Worm (Caenorhabditis elegans) whole organism, L4/young adult: Measurements from ENCODE around the gene T05A7.3.
A peak's percentile ranks its signal among the peaks of the same experiment; 100 is the strongest.

Experiments
- W03F9.2 ChIP-seq: fragments of 150-350 bp; optimal IDR thresholded peaks from 2 replicates; lab custom pipeline; 2014; ENCODE audit warnings: missing biosample characterization, missing genetic modification characterization
- dao-5 ChIP-seq: sonication (generic microtip); optimal IDR thresholded peaks from 2 replicates; lab custom pipeline; 2016; ENCODE audit warnings: missing genotype, missing genetic modification characterization, moderate library complexity, missing compliant biosample characterization
- him-1 ChIP-seq: sonication (generic microtip); optimal IDR thresholded peaks from 2 replicates; lab custom pipeline; 2016; ENCODE audit warnings: missing genotype, missing genetic modification reagents, missing genetic modification characterization, missing compliant biosample characterization

The T05A7.3 gene

DNA sequence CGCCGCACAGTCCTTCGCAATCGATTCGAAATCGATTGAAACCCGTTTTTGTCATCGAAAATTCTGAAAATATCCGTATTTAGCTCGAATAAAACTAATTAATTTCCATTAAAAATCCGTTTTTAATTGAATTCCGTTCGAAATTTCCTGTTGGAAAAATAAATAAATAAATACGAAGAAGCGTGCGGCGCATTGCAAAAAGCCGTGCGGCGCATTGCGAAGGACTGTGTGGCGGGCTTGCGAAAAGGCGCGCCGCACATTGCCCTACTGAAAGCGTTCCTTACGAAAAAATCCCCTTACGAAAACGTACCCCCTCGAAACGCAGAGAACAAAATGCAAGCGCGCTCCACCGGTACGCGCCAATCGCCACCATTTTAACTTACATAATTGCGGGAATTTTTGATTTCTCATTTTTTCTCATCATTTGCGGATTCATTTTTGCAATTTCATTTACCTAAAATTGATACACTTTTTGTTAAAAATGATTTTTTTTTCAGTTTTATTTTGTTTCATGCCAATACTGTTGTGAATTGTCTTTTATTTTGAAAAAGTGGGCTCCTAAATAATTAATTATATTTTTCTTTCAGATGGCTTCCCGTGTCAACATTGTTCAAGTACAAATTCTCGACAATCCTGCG, 26.0 kb downstream of the T05A7.3 start, which contains the start of gene unc-85:
unc-85 (plus strand) TSS at position 588 of the 638 bp plus-strand sequence.
- TF ChIP-seq him-1 (tag; lab: Kevin White, UChicago) (peak; percentile 34), W03F9.2 (tag; lab: Kevin White, UChicago) (peak; percentile 8)

ce11 chrII:4703011-4703410, 27.4 kb downstream of the T05A7.3 start:
- no peak for TF ChIP-seq W03F9.2 (tag; lab: Kevin White, UChicago)
- no peak for TF ChIP-seq dao-5 (tag; lab: Kevin White, UChicago)
- TF ChIP-seq him-1 (tag; lab: Kevin White, UChicago), result no peak

ce11 chrII:4706359-4706871, 30.8 kb downstream of the T05A7.3 start, which contains the start of the genes F10G7.9 and tsn-1:
TSS of gene F10G7.9 (minus strand) at chrII:4706485.
TSS of gene tsn-1 (plus strand) at chrII:4706821.
- TF ChIP-seq W03F9.2 (tag; lab: Kevin White, UChicago), result peak; percentile 88
- TF ChIP-seq dao-5 (tag; lab: Kevin White, UChicago), result no peak

DNA sequence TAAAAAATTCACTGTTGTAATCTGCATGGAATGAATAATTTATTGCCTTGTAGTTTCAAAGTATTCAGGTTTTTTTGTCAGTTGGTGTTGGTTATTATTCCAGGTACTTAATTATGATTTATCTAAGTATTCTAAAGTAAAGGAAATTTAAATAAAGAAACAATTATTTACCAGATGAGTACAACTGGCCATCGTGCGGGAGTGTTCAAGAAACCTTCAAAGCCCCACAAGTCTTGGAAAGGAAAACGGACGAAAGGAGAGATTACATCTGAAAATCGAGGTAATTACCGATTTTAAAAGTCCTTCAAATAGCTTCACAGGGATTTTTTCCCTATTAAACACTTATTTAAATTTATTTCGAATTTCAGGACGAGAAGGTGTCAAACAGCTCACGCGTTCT, 34.5 kb downstream of the T05A7.3 start, which contains the start of gene tag-151:
tag-151 (plus strand) TSS at position 158 of the 400 bp plus-strand sequence.
- TF ChIP-seq dao-5 (tag; lab: Kevin White, UChicago), result no peak
- TF ChIP-seq W03F9.2 (tag; lab: Kevin White, UChicago), result no peak
- no peak for TF ChIP-seq him-1 (tag; lab: Kevin White, UChicago)

DNA sequence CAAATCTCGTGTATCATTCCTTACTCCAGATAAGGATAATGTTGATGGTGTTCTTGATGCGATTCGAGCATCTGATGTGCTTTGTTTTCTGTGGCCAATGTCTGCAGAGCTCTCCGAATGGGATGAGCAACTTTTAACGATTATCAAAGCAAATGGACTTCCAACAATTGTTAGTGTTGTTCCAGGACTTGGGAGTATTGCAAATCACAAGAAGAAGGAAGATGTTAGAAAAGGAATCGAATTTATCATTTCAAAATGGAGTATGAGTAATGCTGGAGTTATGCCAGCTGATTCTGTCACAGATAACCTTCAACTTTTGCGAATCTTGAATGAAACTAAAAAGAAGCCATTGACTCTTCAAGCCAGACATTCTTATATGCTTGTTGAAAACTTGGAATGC, 35.2 kb downstream of the T05A7.3 start:
- TF ChIP-seq W03F9.2 (tag; lab: Kevin White, UChicago) (no peak), him-1 (tag; lab: Kevin White, UChicago) (no peak), dao-5 (tag; lab: Kevin White, UChicago) (no peak)

DNA sequence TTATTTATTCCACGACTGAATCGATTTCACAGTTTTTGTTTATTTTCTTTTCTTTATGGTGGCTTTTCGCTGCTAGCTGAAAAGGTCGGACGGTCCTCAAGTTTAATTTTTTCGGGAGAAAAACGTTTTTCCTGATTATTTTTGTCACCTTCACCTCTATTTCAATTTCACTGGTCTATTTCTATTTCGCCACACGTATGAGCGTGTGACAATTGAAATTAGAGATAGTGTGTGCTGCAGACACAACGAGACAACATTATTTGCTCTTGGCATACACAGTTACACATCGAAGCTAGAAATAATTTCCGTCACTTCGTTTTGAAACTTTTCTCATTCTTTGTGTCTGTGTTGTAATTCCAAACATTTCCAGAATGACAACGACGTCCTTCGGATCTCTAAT, 40.1 kb downstream of the T05A7.3 start, which contains the start of gene F41C3.8:
F41C3.8 (plus strand) TSS at position 371 of the 400 bp plus-strand sequence.
- TF ChIP-seq dao-5 (tag; lab: Kevin White, UChicago), result no peak
- no peak for TF ChIP-seq him-1 (tag; lab: Kevin White, UChicago)
- no peak for TF ChIP-seq W03F9.2 (tag; lab: Kevin White, UChicago)
